Worm (Caenorhabditis elegans) whole organism, L1 larva: ENCODE results near the gene C52E2.5.
"Not testable (repeated sequence)": the region's sequence is repeated elsewhere in the genome, so short reads cannot be mapped to it uniquely, and the experiment has no call there.

Experiments used
- C16A3.4 ChIP-seq: fragments of 150-350 bp; optimal IDR thresholded peaks from 2 replicates; lab custom pipeline; 2014; ENCODE audit warnings: missing biosample characterization, missing genetic modification characterization
- C34B4.2 ChIP-seq: sonication (generic microtip); optimal IDR thresholded peaks from 2 replicates; lab custom pipeline; 2017; ENCODE audit warnings: mild to moderate bottlenecking, missing genetic modification characterization, missing compliant biosample characterization
- F16B12.6 ChIP-seq: fragments of 150-350 bp; optimal IDR thresholded peaks from 2 replicates; lab custom pipeline; 2014; ENCODE audit warnings: missing biosample characterization, missing genetic modification characterization
- aha-1 ChIP-seq: fragments of 150-350 bp; optimal IDR thresholded peaks from 2 replicates; lab custom pipeline; 2014; ENCODE audit warnings: missing biosample characterization, missing genetic modification characterization
- alr-1 ChIP-seq: fragments of 200-800 bp; sonication (Bioruptor generic); optimal IDR thresholded peaks from 2 replicates; lab custom pipeline; 2018; ENCODE audit warnings: borderline replicate concordance, mild to moderate bottlenecking, missing genetic modification characterization, missing compliant biosample characterization
- aly-2 ChIP-seq: fragments of 150-350 bp; optimal IDR thresholded peaks from 2 replicates; lab custom pipeline; 2014; ENCODE audit warnings: missing biosample characterization, missing genetic modification characterization
- ceh-82 ChIP-seq, 3 experiments: fragments of 150-350 bp in 1 of 3; sonication (generic microtip) in 2 of 3; optimal IDR thresholded peaks; 2 replicates each; lab custom pipeline; 2014 to 2017; ENCODE audit warnings: missing biosample characterization in 3 of 3, missing genetic modification characterization in 3 of 3
- ceh-88 ChIP-seq: fragments of 200-800 bp; sonication (Bioruptor generic); IDR thresholded peaks from 2 replicates; pipeline ENCODE4 v1.3.6; 2022; ENCODE audit warnings: missing genetic modification characterization, missing compliant biosample characterization
- dpl-1 ChIP-seq, 3 experiments: fragments of 150-350 bp in 2 of 3; sonication (generic microtip) in 1 of 3; optimal IDR thresholded peaks; 2 replicates each; lab custom pipeline; 2014 to 2017; ENCODE audit warnings: missing biosample characterization in 3 of 3, missing genetic modification characterization in 3 of 3, missing genetic modification reagents in 3 of 3
- efl-1 ChIP-seq, 4 experiments: fragments of 150-350 bp; optimal IDR thresholded peaks in 3 of 4; peaks in 1 of 4; 1 replicate in 1 of 4; 2 replicates in 3 of 4; lab custom pipeline; 2014; ENCODE audit warnings: missing biosample characterization in 2 of 4, missing genetic modification characterization in 2 of 4, missing genetic modification reagents in 2 of 4
- efl-3 ChIP-seq: fragments of 200-800 bp; sonication (Bioruptor generic); optimal IDR thresholded peaks from 2 replicates; lab custom pipeline; 2018; ENCODE audit warnings: mild to moderate bottlenecking, missing genetic modification characterization, missing compliant biosample characterization
- elt-2 ChIP-seq: sonication (generic microtip); optimal IDR thresholded peaks from 2 replicates; lab custom pipeline; 2016; ENCODE audit warnings: missing genetic modification characterization, mild to moderate bottlenecking, inconsistent platforms, missing compliant biosample characterization, missing genetic modification reagents
- ets-5 ChIP-seq: fragments of 200-800 bp; sonication (Bioruptor generic); IDR thresholded peaks from 2 replicates; pipeline ENCODE4 v1.3.6; 2022; ENCODE audit warnings: missing genetic modification characterization, missing compliant biosample characterization
- fkh-10 ChIP-seq: sonication (generic microtip); optimal IDR thresholded peaks from 2 replicates; lab custom pipeline; 2017; ENCODE audit warnings: missing biosample characterization, missing genetic modification reagents, missing genetic modification characterization
- fkh-4 ChIP-seq: sonication (generic microtip); optimal IDR thresholded peaks from 2 replicates; lab custom pipeline; 2016; ENCODE audit warnings: missing compliant biosample characterization, missing genetic modification characterization, borderline replicate concordance
- fos-1 ChIP-seq: fragments of 150-350 bp; optimal IDR thresholded peaks from 2 replicates; lab custom pipeline; 2014; ENCODE audit warnings: missing biosample characterization, missing genetic modification characterization
- jun-1 ChIP-seq: fragments of 150-350 bp; optimal IDR thresholded peaks from 2 replicates; lab custom pipeline; 2014; ENCODE audit warnings: missing biosample characterization, missing genetic modification reagents, missing genetic modification characterization
- lin-14 ChIP-seq: fragments of 200-800 bp; sonication (Bioruptor generic); optimal IDR thresholded peaks from 2 replicates; lab custom pipeline; 2018; ENCODE audit warnings: mild to moderate bottlenecking, missing genetic modification characterization, moderate library complexity, missing compliant biosample characterization
- lin-35 ChIP-seq, 2 experiments: fragments of 150-350 bp; optimal IDR thresholded peaks; 2 replicates each; lab custom pipeline; 2014; ENCODE audit warnings: missing biosample characterization in 2 of 2, missing genetic modification characterization in 2 of 2, missing genetic modification reagents in 2 of 2
- lsy-2 ChIP-seq, 2 experiments: fragments of 150-350 bp; optimal IDR thresholded peaks; 2 replicates each; lab custom pipeline; 2014; ENCODE audit warnings: missing biosample characterization in 2 of 2, missing genetic modification characterization in 2 of 2
- nhr-237 ChIP-seq: fragments of 150-350 bp; optimal IDR thresholded peaks from 2 replicates; lab custom pipeline; 2014; ENCODE audit warnings: missing biosample characterization, missing genetic modification characterization
- nhr-28 ChIP-seq: fragments of 150-350 bp; optimal IDR thresholded peaks from 2 replicates; lab custom pipeline; 2014; ENCODE audit warnings: missing biosample characterization, missing genetic modification characterization
- rnt-1 ChIP-seq: sonication (generic microtip); optimal IDR thresholded peaks from 2 replicates; lab custom pipeline; 2016; ENCODE audit warnings: mild to moderate bottlenecking, missing genetic modification characterization, moderate library complexity, missing compliant biosample characterization
- snpc-4 ChIP-seq: fragments of 150-350 bp; optimal IDR thresholded peaks from 2 replicates; lab custom pipeline; 2014; ENCODE audit warnings: missing biosample characterization, missing genetic modification characterization
- sox-4 ChIP-seq: sonication (generic microtip); optimal IDR thresholded peaks from 2 replicates; lab custom pipeline; 2016; ENCODE audit warnings: missing genetic modification characterization, missing compliant biosample characterization
- unc-130 ChIP-seq: fragments of 150-350 bp; optimal IDR thresholded peaks from 2 replicates; lab custom pipeline; 2017; ENCODE audit warnings: missing biosample characterization, missing genetic modification characterization, inconsistent platforms
- unc-62 ChIP-seq: fragments of 150-350 bp; optimal IDR thresholded peaks from 2 replicates; lab custom pipeline; 2014; ENCODE audit warnings: missing biosample characterization, missing genetic modification reagents, missing genetic modification characterization
- unc-86 ChIP-seq: sonication (generic microtip); optimal IDR thresholded peaks from 2 replicates; lab custom pipeline; 2016; ENCODE audit warnings: missing genetic modification characterization, missing compliant biosample characterization
- vab-15 ChIP-seq: sonication (generic microtip); optimal IDR thresholded peaks from 2 replicates; lab custom pipeline; 2017; ENCODE audit warnings: missing genotype, mild to moderate bottlenecking, missing genetic modification characterization, missing compliant biosample characterization
- xbp-1 ChIP-seq: sonication (generic microtip); optimal IDR thresholded peaks from 2 replicates; lab custom pipeline; 2016; ENCODE audit warnings: missing genetic modification characterization, missing compliant biosample characterization
- ztf-4 ChIP-seq: fragments of 150-350 bp; optimal IDR thresholded peaks from 2 replicates; lab custom pipeline; 2014; ENCODE audit warnings: missing biosample characterization, missing genetic modification characterization

Gene C52E2.5

DNA sequence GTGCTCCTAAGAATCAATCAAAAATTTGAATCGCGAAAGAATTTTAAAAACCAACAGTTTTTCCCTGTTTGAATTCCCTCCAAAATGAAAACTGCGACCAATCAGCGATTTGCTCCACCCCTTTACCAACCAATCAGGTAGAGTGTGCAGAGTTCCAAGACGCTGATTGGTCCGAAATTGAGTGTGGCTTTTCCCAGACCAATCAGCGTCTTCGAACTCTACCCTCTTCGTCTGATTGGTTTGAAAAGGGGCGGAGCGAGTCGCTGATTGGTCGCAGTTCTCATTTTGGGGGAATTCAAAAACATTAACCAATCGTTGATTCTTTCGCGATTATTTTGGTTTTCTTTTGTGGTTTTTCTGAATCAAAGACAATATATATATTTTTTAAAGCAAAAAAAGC is 1.8 kb upstream of the C52E2.5 start:
- no peak for TF ChIP-seq efl-1 (optimal IDR thresholded peaks at IDR 0.05; lab: Kevin White, UChicago)
- TF ChIP-seq efl-1 (GFP tag; optimal IDR thresholded peaks at IDR 0.05 in 1 of 2; lab: Kevin White, UChicago) = no peak
- no peak for TF ChIP-seq unc-86
- TF ChIP-seq C34B4.2 = no peak
- TF ChIP-seq ztf-4 (tag; lab: Kevin White, UChicago) = no peak
- TF ChIP-seq lsy-2 (tag; optimal IDR thresholded peaks at IDR 0.05; lab: Kevin White, UChicago) = no peak
- no peak for TF ChIP-seq nhr-28
- no peak for TF ChIP-seq dpl-1 (GFP tag; optimal IDR thresholded peaks at IDR 0.05; lab: Kevin White, UChicago)
- TF ChIP-seq ceh-82 (tag; optimal IDR thresholded peaks at IDR 0.05; lab: Kevin White, UChicago) = no peak
- TF ChIP-seq C16A3.4 (tag; lab: Kevin White, UChicago) = no peak
- TF ChIP-seq aly-2 (tag; lab: Kevin White, UChicago) = no peak
- TF ChIP-seq fkh-10 (GFP tag; lab: Kevin White, UChicago) = no peak
- TF ChIP-seq F16B12.6 = no peak
- no peak for TF ChIP-seq lin-14 (GFP tag; lab: Kevin White, UChicago)

DNA sequence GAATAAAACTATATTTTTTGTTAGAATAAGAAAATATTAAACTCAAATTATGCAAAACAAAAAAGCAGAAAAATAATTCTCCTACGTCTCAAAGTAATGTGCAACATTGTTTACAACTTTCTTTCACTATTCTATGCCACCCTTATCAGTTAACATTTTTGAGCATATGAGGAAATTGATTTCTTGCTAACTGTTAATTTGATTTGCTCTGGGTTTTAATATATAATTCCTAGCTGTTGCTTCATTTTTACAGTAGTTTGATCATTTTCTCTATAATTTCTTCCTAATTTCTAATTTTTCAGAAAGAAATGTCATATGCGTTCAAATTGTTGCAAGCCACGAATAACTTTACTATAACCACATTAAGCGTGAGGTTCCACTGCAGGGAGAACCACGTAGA is 6.5 kb downstream of the C52E2.5 start, which contains the start of gene T08E11.1:
Gene T08E11.1, plus strand, starts transcription at position 301 of the 400 bp plus-strand sequence.
- TF ChIP-seq jun-1 (tag; lab: Kevin White, UChicago) (no peak), elt-2 (tag; lab: Kevin White, UChicago) (peak; percentile 47), unc-130 (tag; lab: Kevin White, UChicago) (no peak), rnt-1 (tag; lab: Kevin White, UChicago) (no peak)

DNA sequence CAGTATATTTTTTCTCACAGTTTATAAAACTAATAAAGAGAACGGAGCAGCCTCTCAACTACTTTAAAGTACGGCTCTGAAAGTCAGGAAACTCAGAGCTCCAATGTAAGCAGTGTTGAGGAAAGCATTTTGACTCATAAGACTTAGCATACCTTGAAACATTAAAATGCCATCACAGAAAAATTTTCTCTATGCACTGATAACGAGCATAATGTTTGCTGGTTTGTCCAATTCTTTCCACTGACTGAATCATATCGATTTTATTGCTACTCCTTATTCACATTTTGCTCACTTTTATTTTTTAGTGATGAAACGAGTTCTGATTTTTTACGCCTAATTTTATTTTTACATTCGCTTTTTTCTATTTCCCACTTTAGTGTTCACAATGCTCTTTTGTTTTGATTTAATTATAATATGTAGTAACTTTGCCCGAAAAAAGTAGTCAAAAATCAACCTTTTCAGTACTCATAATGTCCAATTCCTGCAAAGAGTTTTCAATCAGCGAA is 10.8 kb downstream of the C52E2.5 start, which contains the start of gene math-39:
Gene math-39, plus strand, starts transcription at position 456 of the 506 bp plus-strand sequence.
- TF ChIP-seq ets-5 = no peak
- TF ChIP-seq fkh-4 (tag; lab: Kevin White, UChicago) = no peak
- no peak for TF ChIP-seq snpc-4 (tag; lab: Kevin White, UChicago)
- no peak for TF ChIP-seq efl-3 (GFP tag; lab: Kevin White, UChicago)
- TF ChIP-seq lin-35 (GFP tag; optimal IDR thresholded peaks at IDR 0.05; lab: Kevin White, UChicago) = no peak
- TF ChIP-seq sox-4 (tag; lab: Kevin White, UChicago) = no peak
- TF ChIP-seq vab-15 (tag; lab: Kevin White, UChicago) = no peak
- no peak for TF ChIP-seq ceh-88 (GFP tag; lab: Robert Waterston, UW)
- no peak for TF ChIP-seq xbp-1 (tag; lab: Kevin White, UChicago)
- TF ChIP-seq alr-1 (tag; lab: Kevin White, UChicago) = no peak
- no peak for TF ChIP-seq nhr-237 (tag; lab: Kevin White, UChicago)
- TF ChIP-seq aha-1 (tag; lab: Kevin White, UChicago) = no peak
- TF ChIP-seq, all 84 proteins: peak for 0

- no peak for TF ChIP-seq fos-1 (tag; lab: Kevin White, UChicago)
- TF ChIP-seq elt-2 (tag; lab: Kevin White, UChicago) = peak; percentile 26
- TF ChIP-seq efl-1 (optimal IDR thresholded peaks at IDR 0.05; lab: Kevin White, UChicago) = no peak
- peak in 1 of 2 experiments; percentile 18 for TF ChIP-seq efl-1 (GFP tag; optimal IDR thresholded peaks at IDR 0.05 in 1 of 2; lab: Kevin White, UChicago)
Measured at ce11 chrII:1830182-1830682, 12.5 kb downstream of the C52E2.5 start, which contains the start of gene math-40. math-40 (plus strand) TSS chrII:1830632.

DNA sequence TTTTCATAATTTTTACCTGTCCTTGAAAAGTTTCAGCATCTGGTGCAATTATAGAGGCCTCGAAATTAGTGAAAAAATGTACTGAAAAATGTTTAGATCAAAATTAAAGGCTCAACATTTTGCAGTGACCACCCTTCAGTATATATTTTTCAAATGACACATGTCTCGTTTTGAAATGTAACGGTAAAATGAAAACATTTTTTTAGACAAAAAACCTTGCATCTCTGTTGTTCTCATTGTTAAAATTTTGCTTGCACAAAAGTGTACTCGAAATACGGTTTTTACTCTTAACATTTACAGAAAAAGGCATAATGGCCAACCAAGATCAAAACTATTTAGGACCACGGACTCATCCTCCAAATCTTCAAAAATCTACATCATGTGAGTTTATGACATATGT is 18.4 kb downstream of the C52E2.5 start, which contains the start of gene math-41:
Gene math-41, plus strand, starts transcription at position 301 of the 400 bp plus-strand sequence.
- TF ChIP-seq ets-5; unc-62 (GFP tag; lab: Kevin White, UChicago); fkh-4 (tag; lab: Kevin White, UChicago): not testable (repeated sequence)
